Worm (Caenorhabditis elegans) whole organism, young adult: ENCODE measurements around the gene ttll-5.
A peak's percentile ranks its signal among the peaks of the same experiment; 100 is the strongest.

Source experiments
- B0019.2 ChIP-seq: fragments of 200-800 bp; sonication (Bioruptor generic); conservative IDR thresholded peaks from 2 replicates; pipeline ENCODE4 v1.3.6; 2022; ENCODE audit warnings: missing genetic modification reagents, missing genetic modification characterization, missing compliant biosample characterization
- C17E4.6 ChIP-seq: fragments of 200-800 bp; sonication (Bioruptor generic); IDR thresholded peaks from 2 replicates; pipeline ENCODE4 v1.3.6; 2022; ENCODE audit warnings: missing genetic modification reagents, missing genetic modification characterization, missing compliant biosample characterization
- F52B5.7 ChIP-seq: sonication (generic microtip); optimal IDR thresholded peaks from 2 replicates; lab custom pipeline; 2016; ENCODE audit warnings: mild to moderate bottlenecking, missing genetic modification characterization, missing compliant biosample characterization
- F57A8.1 ChIP-seq: fragments of 200-800 bp; sonication (Bioruptor generic); optimal IDR thresholded peaks from 2 replicates; lab custom pipeline; 2018; ENCODE audit warnings: mild to moderate bottlenecking, missing genetic modification characterization, moderate library complexity, missing compliant biosample characterization
- K12H6.12 ChIP-seq: fragments of 200-800 bp; sonication (Bioruptor generic); optimal IDR thresholded peaks from 2 replicates; lab custom pipeline; 2018; ENCODE audit warnings: mild to moderate bottlenecking, missing genetic modification characterization, missing compliant biosample characterization
- T07F8.4 ChIP-seq: sonication (generic microtip); optimal IDR thresholded peaks from 2 replicates; lab custom pipeline; 2016; ENCODE audit warnings: mild to moderate bottlenecking, missing genetic modification characterization, moderate library complexity, missing compliant biosample characterization
- Y95B8A.8 ChIP-seq: fragments of 200-800 bp; sonication (Bioruptor generic); IDR thresholded peaks from 2 replicates; pipeline ENCODE4 v1.3.6; 2022; ENCODE audit warnings: missing genetic modification reagents, missing genetic modification characterization, missing compliant biosample characterization
- aptf-2 ChIP-seq: fragments of 200-800 bp; sonication (Bioruptor generic); conservative IDR thresholded peaks from 2 replicates; pipeline ENCODE4 v1.3.6; 2022; ENCODE audit warnings: missing genetic modification reagents, missing genetic modification characterization, missing compliant biosample characterization
- atf-7 ChIP-seq: sonication (generic microtip); optimal IDR thresholded peaks from 2 replicates; lab custom pipeline; 2017; ENCODE audit warnings: mild to moderate bottlenecking, missing genetic modification characterization, missing compliant biosample characterization
- attf-5 ChIP-seq: fragments of 200-800 bp; sonication (Bioruptor generic); optimal IDR thresholded peaks from 2 replicates; lab custom pipeline; 2018; ENCODE audit warnings: mild to moderate bottlenecking, missing genetic modification characterization, missing compliant biosample characterization
- attf-6 ChIP-seq: fragments of 200-800 bp; sonication (Bioruptor generic); IDR thresholded peaks from 2 replicates; pipeline ENCODE4 v1.3.6; 2022; ENCODE audit warnings: missing genetic modification reagents, missing genetic modification characterization, missing compliant biosample characterization
- cebp-1 ChIP-seq, 2 experiments: fragments of 200-800 bp in 1 of 2; sonication (Bioruptor generic) in 1 of 2; sonication (generic microtip) in 1 of 2; IDR thresholded peaks in 1 of 2; optimal IDR thresholded peaks in 1 of 2; 2 replicates each; pipeline versions ENCODE4 v1.3.6 to Lab custom; 2017 to 2022; ENCODE audit warnings: missing compliant biosample characterization in 2 of 2, missing genetic modification characterization in 2 of 2, mild to moderate bottlenecking in 1 of 2, missing genetic modification reagents in 1 of 2, moderate library complexity in 1 of 2
- ceh-27 ChIP-seq: fragments of 200-800 bp; sonication (Bioruptor generic); optimal IDR thresholded peaks from 2 replicates; lab custom pipeline; 2018; ENCODE audit warnings: mild to moderate bottlenecking, missing genetic modification characterization, moderate library complexity, missing compliant biosample characterization
- ceh-40 ChIP-seq: fragments of 200-800 bp; sonication (Bioruptor generic); IDR thresholded peaks from 2 replicates; pipeline ENCODE4 v1.3.6; 2022; ENCODE audit warnings: missing genetic modification characterization, missing compliant biosample characterization
- ceh-58 ChIP-seq: fragments of 200-800 bp; sonication (Bioruptor generic); IDR thresholded peaks from 2 replicates; pipeline ENCODE4 v1.3.6; 2022; ENCODE audit warnings: missing genetic modification characterization, missing compliant biosample characterization
- ceh-79 ChIP-seq: sonication (generic microtip); optimal IDR thresholded peaks from 2 replicates; lab custom pipeline; 2017; ENCODE audit warnings: mild to moderate bottlenecking, missing genetic modification characterization, missing compliant biosample characterization
- ceh-91 ChIP-seq: fragments of 200-800 bp; sonication (Bioruptor generic); IDR thresholded peaks from 2 replicates; pipeline ENCODE4 v1.3.6; 2022; ENCODE audit warnings: missing genetic modification reagents, missing genetic modification characterization, missing compliant biosample characterization
- chd-7 ChIP-seq: sonication (generic microtip); optimal IDR thresholded peaks from 2 replicates; lab custom pipeline; 2016; ENCODE audit warnings: mild to moderate bottlenecking, missing genetic modification characterization, moderate library complexity, missing compliant biosample characterization
- dox-1 ChIP-seq: fragments of 200-800 bp; sonication (Bioruptor generic); IDR thresholded peaks from 2 replicates; pipeline ENCODE4 v1.3.6; 2022; ENCODE audit warnings: missing genetic modification reagents, missing genetic modification characterization, missing compliant biosample characterization
- egl-18 ChIP-seq: fragments of 200-800 bp; sonication (Bioruptor generic); IDR thresholded peaks from 2 replicates; pipeline ENCODE4 v1.3.6; 2022; ENCODE audit warnings: missing genetic modification reagents, missing genetic modification characterization, missing compliant biosample characterization
- fkh-3 ChIP-seq: sonication (generic microtip); optimal IDR thresholded peaks from 2 replicates; lab custom pipeline; 2016; ENCODE audit warnings: mild to moderate bottlenecking, missing genetic modification characterization, missing compliant biosample characterization
- gei-17 ChIP-seq: fragments of 200-800 bp; sonication (Bioruptor generic); optimal IDR thresholded peaks from 2 replicates; lab custom pipeline; 2018; ENCODE audit warnings: mild to moderate bottlenecking, missing genetic modification characterization, missing compliant biosample characterization
- hmg-1.2 ChIP-seq: fragments of 200-800 bp; sonication (Bioruptor generic); IDR thresholded peaks from 2 replicates; pipeline ENCODE4 v1.3.6; 2022; ENCODE audit warnings: missing genetic modification reagents, missing genetic modification characterization, missing compliant biosample characterization
- hsf-1 ChIP-seq: fragments of 200-800 bp; sonication (Bioruptor generic); IDR thresholded peaks from 2 replicates; pipeline ENCODE4 v1.3.6; 2022; ENCODE audit warnings: missing genetic modification reagents, missing genetic modification characterization, missing compliant biosample characterization
- lin-35 ChIP-seq, 3 experiments: fragments of 150-350 bp in 2 of 3; sonication (generic microtip) in 1 of 3; optimal IDR thresholded peaks; 2 replicates each; lab custom pipeline; 2014 to 2018; ENCODE audit warnings: missing biosample characterization in 3 of 3, missing genetic modification characterization in 3 of 3, missing genetic modification reagents in 3 of 3
- lin-54 ChIP-seq: fragments of 200-800 bp; sonication (Bioruptor generic); optimal IDR thresholded peaks from 2 replicates; lab custom pipeline; 2018; ENCODE audit warnings: mild to moderate bottlenecking, missing genetic modification characterization, missing compliant biosample characterization
- lsl-1 ChIP-seq: fragments of 200-800 bp; sonication (Bioruptor generic); optimal IDR thresholded peaks from 2 replicates; lab custom pipeline; 2018; ENCODE audit warnings: mild to moderate bottlenecking, missing genetic modification characterization, moderate library complexity, missing compliant biosample characterization
- madf-6 ChIP-seq: fragments of 200-800 bp; sonication (Bioruptor generic); IDR thresholded peaks from 2 replicates; pipeline ENCODE4 v1.3.6; 2022; ENCODE audit warnings: missing genetic modification reagents, missing genetic modification characterization, missing compliant biosample characterization
- mel-28 ChIP-seq: sonication (generic microtip); optimal IDR thresholded peaks from 2 replicates; lab custom pipeline; 2016; ENCODE audit warnings: borderline replicate concordance, mild to moderate bottlenecking, missing genetic modification characterization, missing compliant biosample characterization
- nfya-2 ChIP-seq: fragments of 200-800 bp; sonication (Bioruptor generic); IDR thresholded peaks from 2 replicates; pipeline ENCODE4 v1.3.6; 2022; ENCODE audit warnings: missing genetic modification reagents, missing genetic modification characterization, missing compliant biosample characterization
- nhr-27 ChIP-seq: fragments of 200-800 bp; sonication (Bioruptor generic); optimal IDR thresholded peaks from 2 replicates; lab custom pipeline; 2018; ENCODE audit warnings: mild to moderate bottlenecking, missing genetic modification characterization, moderate library complexity, missing compliant biosample characterization
- nhr-80 ChIP-seq: sonication (generic microtip); optimal IDR thresholded peaks from 2 replicates; lab custom pipeline; 2016; ENCODE audit warnings: missing genetic modification characterization, missing compliant biosample characterization
- pbrm-1 ChIP-seq: fragments of 200-800 bp; sonication (Bioruptor generic); IDR thresholded peaks from 2 replicates; pipeline ENCODE4 v1.3.6; 2022; ENCODE audit warnings: missing genetic modification reagents, missing genetic modification characterization, missing compliant biosample characterization
- rec-8 ChIP-seq, 2 experiments: sonication (generic microtip); optimal IDR thresholded peaks; 2 replicates each; lab custom pipeline; 2016; ENCODE audit warnings: mild to moderate bottlenecking in 2 of 2, missing genetic modification characterization in 2 of 2, missing genetic modification reagents in 2 of 2, missing genotype in 2 of 2, missing biosample characterization in 1 of 2, missing compliant biosample characterization in 1 of 2, moderate library complexity in 1 of 2
- repo-1 ChIP-seq: sonication (generic microtip); optimal IDR thresholded peaks from 2 replicates; lab custom pipeline; 2017; ENCODE audit warnings: mild to moderate bottlenecking, missing genetic modification characterization, missing compliant biosample characterization
- sea-2 ChIP-seq: fragments of 200-800 bp; sonication (Bioruptor generic); IDR thresholded peaks from 2 replicates; pipeline ENCODE4 v1.3.6; 2022; ENCODE audit warnings: missing genetic modification characterization, missing compliant biosample characterization
- snpc-4 ChIP-seq, 5 experiments: fragments of 150-350 bp in 1 of 5; sonication (generic microtip) in 4 of 5; optimal IDR thresholded peaks; 2 replicates each; lab custom pipeline; 2014 to 2018; ENCODE audit warnings: missing genetic modification characterization in 5 of 5, missing biosample characterization in 3 of 5, antibody characterized with exemption in 2 of 5, mild to moderate bottlenecking in 2 of 5, missing compliant biosample characterization in 2 of 5, missing genotype in 2 of 5, moderate library complexity in 2 of 5, missing genetic modification reagents in 1 of 5
- somi-1 ChIP-seq: fragments of 200-800 bp; sonication (Bioruptor generic); optimal IDR thresholded peaks from 2 replicates; lab custom pipeline; 2018; ENCODE audit warnings: mild to moderate bottlenecking, missing genetic modification characterization, missing compliant biosample characterization
- sptf-2 ChIP-seq: fragments of 200-800 bp; sonication (Bioruptor generic); optimal IDR thresholded peaks from 2 replicates; lab custom pipeline; 2018; ENCODE audit warnings: mild to moderate bottlenecking, missing genetic modification characterization, missing compliant biosample characterization
- tbp1 ChIP-seq: fragments of 200-800 bp; sonication (Bioruptor generic); optimal IDR thresholded peaks from 2 replicates; lab custom pipeline; 2018; ENCODE audit warnings: mild to moderate bottlenecking, missing genetic modification characterization, missing compliant biosample characterization
- tlf-1 ChIP-seq: fragments of 200-800 bp; sonication (Bioruptor generic); optimal IDR thresholded peaks from 2 replicates; lab custom pipeline; 2018; ENCODE audit warnings: mild to moderate bottlenecking, missing genetic modification characterization, missing compliant biosample characterization
- ztf-18 ChIP-seq: sonication (generic microtip); optimal IDR thresholded peaks from 2 replicates; lab custom pipeline; 2016; ENCODE audit warnings: missing genotype, mild to moderate bottlenecking, missing genetic modification characterization, missing compliant biosample characterization
- ztf-26 ChIP-seq: sonication (generic microtip); optimal IDR thresholded peaks from 2 replicates; lab custom pipeline; 2017; ENCODE audit warnings: missing genetic modification characterization, missing compliant biosample characterization
- ztf-28 ChIP-seq: fragments of 200-800 bp; sonication (Bioruptor generic); IDR thresholded peaks from 2 replicates; pipeline ENCODE4 v1.3.6; 2022; ENCODE audit warnings: missing genetic modification reagents, missing genetic modification characterization, missing compliant biosample characterization

ttll-5 gene

DNA sequence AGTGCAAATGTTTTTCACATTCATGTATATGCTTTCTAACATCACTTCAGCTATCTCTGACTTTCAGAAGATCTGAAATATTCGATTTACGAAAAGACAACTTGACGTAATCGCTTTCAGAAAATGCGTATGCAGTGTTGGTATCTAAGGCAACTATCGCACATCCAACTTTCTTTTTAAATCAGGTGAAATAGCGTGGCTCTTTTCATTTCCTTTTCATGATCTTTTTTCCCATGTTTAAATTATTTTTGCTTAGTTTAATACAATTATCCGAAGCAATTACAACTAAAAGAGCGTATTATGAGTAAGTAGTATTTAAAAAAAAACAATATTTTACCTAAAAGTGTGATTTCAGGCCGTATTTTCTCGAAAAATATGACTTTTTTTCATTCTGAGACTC, 37.9 kb downstream of the ttll-5 start, which contains the start of gene F38B7.11:
Gene F38B7.11, plus strand, starts transcription at position 301 of the 400 bp plus-strand sequence.
- TF ChIP-seq Y95B8A.8 (no peak), F57A8.1 (GFP tag; lab: Kevin White, UChicago) (no peak), lsl-1 (GFP tag; lab: Kevin White, UChicago) (no peak), hmg-1.2 (GFP tag; lab: Robert Waterston, UW) (no peak), repo-1 (tag; lab: Kevin White, UChicago) (no peak), ceh-91 (no peak), mel-28 (tag; lab: Kevin White, UChicago) (no peak), snpc-4 (GFP tag; optimal IDR thresholded peaks at IDR 0.05; lab: Kevin White, UChicago) (no peak), snpc-4 (tag; optimal IDR thresholded peaks at IDR 0.05; lab: Kevin White, UChicago) (no peak), ceh-40 (GFP tag; lab: Robert Waterston, UW) (no peak), chd-7 (tag; lab: Kevin White, UChicago) (no peak), dox-1 (GFP tag; lab: Robert Waterston, UW) (no peak), madf-6 (no peak), tlf-1 (GFP tag; lab: Kevin White, UChicago) (no peak), nfya-2 (GFP tag; lab: Robert Waterston, UW) (no peak)

DNA sequence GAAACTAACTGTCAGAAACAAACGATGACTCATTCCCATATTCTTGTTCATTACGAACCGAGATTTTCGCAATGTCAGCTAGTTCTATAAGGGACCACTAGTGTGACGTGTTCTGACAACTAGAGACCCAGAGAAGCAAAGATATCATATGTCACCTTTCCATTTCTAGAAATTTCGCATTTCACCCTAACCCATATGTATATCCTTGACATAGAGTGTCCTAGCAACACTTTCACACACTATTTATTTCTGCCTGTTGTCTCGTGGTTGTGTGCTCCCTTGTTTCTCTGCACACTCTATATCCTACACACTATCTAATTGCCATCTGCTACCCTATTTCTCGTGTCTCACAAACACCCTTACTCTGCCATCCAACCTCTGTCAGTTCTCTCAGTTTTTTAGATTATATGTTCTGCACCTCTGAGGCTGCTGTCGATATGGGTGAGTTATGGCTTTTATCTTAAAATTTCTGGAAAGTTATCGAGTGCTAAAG, 40.1 kb downstream of the ttll-5 start, which contains the start of the genes F38B7.17 and F38B7.3:
Gene F38B7.17, minus strand, starts transcription at position 51 of the 493 bp plus-strand sequence.
Gene F38B7.3, plus strand, starts transcription at position 194 of the 493 bp plus-strand sequence.
- TF ChIP-seq hmg-1.2 (GFP tag; lab: Robert Waterston, UW) (peak; percentile 90), B0019.2 (GFP tag; lab: Robert Waterston, UW) (no peak), ceh-27 (GFP tag; lab: Kevin White, UChicago) (peak; percentile 15), ztf-18 (peak; percentile 29), K12H6.12 (tag; lab: Kevin White, UChicago) (peak; percentile 28), tbp1 (GFP tag; lab: Kevin White, UChicago) (peak; percentile 18), lin-54 (GFP tag; lab: Kevin White, UChicago) (peak; percentile 15), ztf-26 (tag; lab: Kevin White, UChicago) (peak; percentile 30), hsf-1 (no peak), rec-8 (tag; optimal IDR thresholded peaks at IDR 0.05; lab: Kevin White, UChicago) (no peak), cebp-1 (GFP tag; IDR thresholded peaks at IDR 0.05; lab: Robert Waterston, UW) (no peak), cebp-1 (tag; optimal IDR thresholded peaks at IDR 0.05; lab: Kevin White, UChicago) (peak; percentile 64), attf-5 (GFP tag; lab: Kevin White, UChicago) (peak; percentile 60), lin-35 (GFP tag; optimal IDR thresholded peaks at IDR 0.05; lab: Kevin White, UChicago) (peak in 1 of 3 experiments; percentile 32), snpc-4 (GFP tag; optimal IDR thresholded peaks at IDR 0.05; lab: Kevin White, UChicago) (no peak), snpc-4 (tag; optimal IDR thresholded peaks at IDR 0.05; lab: Kevin White, UChicago) (peak in 3 of 4 experiments; percentile 6 to 48 (median 6)), dox-1 (GFP tag; lab: Robert Waterston, UW) (0 out of 2 replicates have a peak, but pooled peaks have one; percentile 19), nhr-80 (peak; percentile 56), fkh-3 (tag; lab: Kevin White, UChicago) (no peak)

DNA sequence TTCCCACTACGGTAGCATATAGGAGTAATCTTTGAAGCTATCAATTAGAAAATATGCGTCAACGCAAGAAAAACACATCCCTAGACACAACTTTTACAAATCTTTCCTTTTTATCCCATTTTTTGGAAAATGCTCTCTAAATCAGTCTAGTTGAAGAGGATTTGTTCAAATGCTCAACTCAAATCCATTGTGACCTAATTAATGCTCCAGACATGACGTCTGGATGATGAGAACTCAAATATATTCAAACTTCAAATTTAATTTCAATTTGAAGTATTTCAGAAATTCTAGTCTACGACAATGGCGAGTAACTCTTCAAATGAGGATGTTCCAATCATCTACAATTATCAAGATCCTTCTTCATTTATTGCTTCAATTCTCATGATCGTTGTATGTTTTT, 43.5 kb downstream of the ttll-5 start, which contains the start of gene srx-85:
Gene srx-85, plus strand, starts transcription at position 301 of the 400 bp plus-strand sequence.
- TF ChIP-seq egl-18 (GFP tag; lab: Robert Waterston, UW), result no peak
- TF ChIP-seq atf-7 (tag; lab: Kevin White, UChicago), result no peak
- no peak for TF ChIP-seq T07F8.4 (tag; lab: Kevin White, UChicago)
- no peak for TF ChIP-seq hsf-1
- TF ChIP-seq mel-28 (tag; lab: Kevin White, UChicago), result no peak
- TF ChIP-seq nhr-27 (tag; lab: Kevin White, UChicago), result no peak
- no peak for TF ChIP-seq sea-2 (GFP tag; lab: Robert Waterston, UW)
- TF ChIP-seq sptf-2 (GFP tag; lab: Kevin White, UChicago), result no peak
- no peak for TF ChIP-seq ztf-18
- no peak for TF ChIP-seq attf-6
- no peak for TF ChIP-seq aptf-2 (GFP tag; lab: Robert Waterston, UW)
- no peak for TF ChIP-seq somi-1
- no peak for TF ChIP-seq C17E4.6 (GFP tag; lab: Robert Waterston, UW)
- no peak for TF ChIP-seq F52B5.7 (tag; lab: Kevin White, UChicago)
- no peak for TF ChIP-seq gei-17
- TF ChIP-seq ceh-58, result no peak
- TF ChIP-seq ztf-28, result no peak
- TF ChIP-seq pbrm-1 (GFP tag; lab: Robert Waterston, UW), result no peak
- no peak for TF ChIP-seq ceh-79 (tag; lab: Kevin White, UChicago)
